Worm (Caenorhabditis elegans) whole organism, L3 larva: ENCODE data around the gene flr-4.

ENCODE experiments used
- ZK546.5 ChIP-seq: sonication (generic microtip); optimal IDR thresholded peaks from 2 replicates; lab custom pipeline; 2017; ENCODE audit warnings: missing biosample characterization, missing genetic modification characterization
- ceh-9 ChIP-seq: sonication (generic microtip); optimal IDR thresholded peaks from 2 replicates; lab custom pipeline; 2018; ENCODE audit warnings: missing biosample characterization, missing genetic modification characterization
- elt-2 ChIP-seq: sonication (generic microtip); optimal IDR thresholded peaks from 2 replicates; lab custom pipeline; 2016; ENCODE audit warnings: missing genetic modification reagents, mild to moderate bottlenecking, missing genetic modification characterization, missing compliant biosample characterization
- nhr-12 ChIP-seq: fragments of 150-350 bp; optimal IDR thresholded peaks from 2 replicates; lab custom pipeline; 2014; ENCODE audit warnings: missing biosample characterization, missing genetic modification characterization
- nhr-23 ChIP-seq: fragments of 150-350 bp; optimal IDR thresholded peaks from 2 replicates; lab custom pipeline; 2014; ENCODE audit warnings: missing biosample characterization, missing genetic modification reagents, missing genetic modification characterization
- nhr-237 ChIP-seq: fragments of 150-350 bp; optimal IDR thresholded peaks from 2 replicates; lab custom pipeline; 2014; ENCODE audit warnings: missing biosample characterization, missing genetic modification characterization
- nhr-28 ChIP-seq: fragments of 150-350 bp; optimal IDR thresholded peaks from 2 replicates; lab custom pipeline; 2014; ENCODE audit warnings: missing biosample characterization, missing genetic modification characterization
- nhr-76 ChIP-seq: fragments of 150-350 bp; sonication (generic microtip); optimal IDR thresholded peaks from 5 replicates; lab custom pipeline; 2014; ENCODE audit warnings: missing biosample characterization, missing genetic modification characterization
- pha-4 ChIP-seq: fragments of 150-350 bp; optimal IDR thresholded peaks from 2 replicates; lab custom pipeline; 2014; ENCODE audit warnings: missing biosample characterization, missing genetic modification reagents, missing genetic modification characterization
- pqm-1 ChIP-seq: fragments of 150-350 bp; optimal IDR thresholded peaks from 2 replicates; lab custom pipeline; 2017; ENCODE audit warnings: missing biosample characterization, missing genetic modification characterization, inconsistent platforms
- snpc-4 ChIP-seq: fragments of 150-350 bp; optimal IDR thresholded peaks from 2 replicates; lab custom pipeline; 2014; ENCODE audit warnings: missing biosample characterization, missing genetic modification characterization
- tbx-2 ChIP-seq: sonication (generic microtip); optimal IDR thresholded peaks from 2 replicates; lab custom pipeline; 2016; ENCODE audit warnings: mild to moderate bottlenecking, missing genetic modification characterization, missing compliant biosample characterization
- unc-39 ChIP-seq: sonication (generic microtip); optimal IDR thresholded peaks from 4 replicates; lab custom pipeline; 2017; ENCODE audit warnings: missing biosample characterization, missing genetic modification characterization
- ztf-11 ChIP-seq: fragments of 150-350 bp; optimal IDR thresholded peaks from 2 replicates; lab custom pipeline; 2014; ENCODE audit warnings: missing biosample characterization, missing genetic modification characterization

- TF ChIP-seq nhr-12 (no peak), pha-4 (tag; lab: Kevin White, UChicago) (no peak), elt-2 (tag; lab: Kevin White, UChicago) (no peak), unc-39 (no peak), nhr-28 (tag; lab: Kevin White, UChicago) (no peak), ZK546.5 (tag; lab: Kevin White, UChicago) (no peak), snpc-4 (tag; lab: Kevin White, UChicago) (no peak), nhr-237 (tag; lab: Kevin White, UChicago) (no peak), tbx-2 (tag; lab: Kevin White, UChicago) (no peak), nhr-23 (tag; lab: Kevin White, UChicago) (no peak), pqm-1 (tag; lab: Kevin White, UChicago) (no peak), ztf-11 (no peak), nhr-76 (tag; lab: Kevin White, UChicago) (no peak), ceh-9 (no peak)
Measured at ce11 chrX:15076909-15077308, 12.3 kb upstream of the flr-4 start.
